Worm (Caenorhabditis elegans) whole organism, L1 larva: Measurements from ENCODE around the gene K08E4.7.

Experiments used
- C04F5.9 ChIP-seq: sonication (generic microtip); optimal IDR thresholded peaks from 2 replicates; lab custom pipeline; 2016; ENCODE audit warnings: missing genetic modification characterization, missing compliant biosample characterization
- C16A3.4 ChIP-seq: fragments of 150-350 bp; optimal IDR thresholded peaks from 2 replicates; lab custom pipeline; 2014; ENCODE audit warnings: missing biosample characterization, missing genetic modification characterization
- Y116A8C.19 ChIP-seq: sonication (generic microtip); optimal IDR thresholded peaks from 2 replicates; lab custom pipeline; 2016; ENCODE audit warnings: missing compliant biosample characterization, missing genetic modification characterization, borderline replicate concordance
- alr-1 ChIP-seq: fragments of 200-800 bp; sonication (Bioruptor generic); optimal IDR thresholded peaks from 2 replicates; lab custom pipeline; 2018; ENCODE audit warnings: borderline replicate concordance, mild to moderate bottlenecking, missing genetic modification characterization, missing compliant biosample characterization
- aly-2 ChIP-seq: fragments of 150-350 bp; optimal IDR thresholded peaks from 2 replicates; lab custom pipeline; 2014; ENCODE audit warnings: missing biosample characterization, missing genetic modification characterization
- ceh-63 ChIP-seq: fragments of 200-800 bp; sonication (Bioruptor generic); optimal IDR thresholded peaks from 2 replicates; lab custom pipeline; 2018; ENCODE audit warnings: mild to moderate bottlenecking, missing genetic modification characterization, missing compliant biosample characterization
- ceh-8 ChIP-seq: fragments of 200-800 bp; sonication (Bioruptor generic); optimal IDR thresholded peaks from 2 replicates; lab custom pipeline; 2018; ENCODE audit warnings: mild to moderate bottlenecking, missing genetic modification characterization, moderate library complexity, missing compliant biosample characterization
- ceh-90 ChIP-seq: sonication (generic microtip); optimal IDR thresholded peaks from 2 replicates; lab custom pipeline; 2016; ENCODE audit warnings: missing genetic modification characterization, missing compliant biosample characterization
- ces-1 ChIP-seq: fragments of 150-350 bp; optimal IDR thresholded peaks from 2 replicates; lab custom pipeline; 2014; ENCODE audit warnings: missing biosample characterization, missing genetic modification reagents, missing genetic modification characterization
- dsc-1 ChIP-seq: sonication (generic microtip); optimal IDR thresholded peaks from 2 replicates; lab custom pipeline; 2016; ENCODE audit warnings: mild to moderate bottlenecking, missing genetic modification characterization, missing compliant biosample characterization
- efl-1 ChIP-seq, 4 experiments: fragments of 150-350 bp; optimal IDR thresholded peaks in 3 of 4; peaks in 1 of 4; 1 replicate in 1 of 4; 2 replicates in 3 of 4; lab custom pipeline; 2014; ENCODE audit warnings: missing biosample characterization in 2 of 4, missing genetic modification characterization in 2 of 4, missing genetic modification reagents in 2 of 4
- egl-13 ChIP-seq: sonication (generic microtip); optimal IDR thresholded peaks from 2 replicates; lab custom pipeline; 2016; ENCODE audit warnings: missing genotype, missing genetic modification reagents, missing genetic modification characterization, missing compliant biosample characterization
- egl-27 ChIP-seq, 2 experiments: fragments of 150-350 bp in 1 of 2; sonication (generic microtip); optimal IDR thresholded peaks; 3 replicates each; lab custom pipeline; 2017 to 2018; ENCODE audit warnings: missing biosample characterization in 2 of 2, missing genetic modification characterization in 2 of 2, missing genetic modification reagents in 2 of 2
- elt-2 ChIP-seq: sonication (generic microtip); optimal IDR thresholded peaks from 2 replicates; lab custom pipeline; 2016; ENCODE audit warnings: missing genetic modification characterization, mild to moderate bottlenecking, inconsistent platforms, missing compliant biosample characterization, missing genetic modification reagents
- elt-3 ChIP-seq, 6 experiments: fragments of 150-350 bp in 1 of 6; sonication (generic microtip); optimal IDR thresholded peaks; 2 replicates each; lab custom pipeline; 2017 to 2018; ENCODE audit warnings: missing biosample characterization in 6 of 6, missing genetic modification characterization in 6 of 6, inconsistent platforms in 1 of 6
- fkh-4 ChIP-seq: sonication (generic microtip); optimal IDR thresholded peaks from 2 replicates; lab custom pipeline; 2016; ENCODE audit warnings: missing compliant biosample characterization, missing genetic modification characterization, borderline replicate concordance
- fkh-8 ChIP-seq: sonication (generic microtip); optimal IDR thresholded peaks from 2 replicates; lab custom pipeline; 2016; ENCODE audit warnings: mild to moderate bottlenecking, missing genetic modification characterization, missing compliant biosample characterization
- fos-1 ChIP-seq: fragments of 150-350 bp; optimal IDR thresholded peaks from 2 replicates; lab custom pipeline; 2014; ENCODE audit warnings: missing biosample characterization, missing genetic modification characterization
- grh-1 ChIP-seq: fragments of 200-800 bp; sonication (Bioruptor generic); IDR thresholded peaks from 2 replicates; pipeline ENCODE4 v1.3.6; 2022; ENCODE audit warnings: missing genetic modification reagents, missing genetic modification characterization, missing compliant biosample characterization
- hlh-4 ChIP-seq: sonication (generic microtip); optimal IDR thresholded peaks from 2 replicates; lab custom pipeline; 2016; ENCODE audit warnings: mild to moderate bottlenecking, missing genetic modification characterization, missing compliant biosample characterization
- hpl-2 ChIP-seq: fragments of 150-350 bp; optimal IDR thresholded peaks from 2 replicates; lab custom pipeline; 2014; ENCODE audit warnings: missing biosample characterization, missing genetic modification reagents, missing genetic modification characterization
- irx-1 ChIP-seq: sonication (generic microtip); optimal IDR thresholded peaks from 2 replicates; lab custom pipeline; 2016; ENCODE audit warnings: missing genetic modification characterization, missing compliant biosample characterization
- lin-13 ChIP-seq: fragments of 150-350 bp; optimal IDR thresholded peaks from 2 replicates; lab custom pipeline; 2014; ENCODE audit warnings: missing biosample characterization, missing genetic modification reagents, missing genetic modification characterization
- lin-14 ChIP-seq: fragments of 200-800 bp; sonication (Bioruptor generic); optimal IDR thresholded peaks from 2 replicates; lab custom pipeline; 2018; ENCODE audit warnings: mild to moderate bottlenecking, missing genetic modification characterization, moderate library complexity, missing compliant biosample characterization
- lir-3 ChIP-seq: sonication (generic microtip); optimal IDR thresholded peaks from 2 replicates; lab custom pipeline; 2016; ENCODE audit warnings: mild to moderate bottlenecking, missing genetic modification characterization, moderate library complexity, missing compliant biosample characterization; ENCODE audit not compliant: poor library complexity
- lsy-2 ChIP-seq, 2 experiments: fragments of 150-350 bp; optimal IDR thresholded peaks; 2 replicates each; lab custom pipeline; 2014; ENCODE audit warnings: missing biosample characterization in 2 of 2, missing genetic modification characterization in 2 of 2
- mab-9 ChIP-seq: fragments of 200-800 bp; sonication (Bioruptor generic); IDR thresholded peaks from 2 replicates; pipeline ENCODE4 v1.3.6; 2022; ENCODE audit warnings: missing genetic modification reagents, missing genetic modification characterization, missing compliant biosample characterization
- mdl-1 ChIP-seq, 2 experiments: fragments of 150-350 bp; optimal IDR thresholded peaks; 2 replicates each; lab custom pipeline; 2014 to 2017; ENCODE audit warnings: missing biosample characterization in 2 of 2, missing genetic modification characterization in 2 of 2, inconsistent platforms in 1 of 2
- mep-1 ChIP-seq: fragments of 150-350 bp; optimal IDR thresholded peaks from 2 replicates; lab custom pipeline; 2014; ENCODE audit warnings: missing biosample characterization, missing genetic modification characterization
- nhr-12 ChIP-seq: sonication (generic microtip); optimal IDR thresholded peaks from 2 replicates; lab custom pipeline; 2017; ENCODE audit warnings: missing biosample characterization, missing genetic modification characterization
- nhr-19 ChIP-seq: fragments of 200-800 bp; sonication (Bioruptor generic); conservative IDR thresholded peaks from 2 replicates; pipeline ENCODE4 v1.3.6; 2022; ENCODE audit warnings: missing genetic modification characterization, missing compliant biosample characterization
- nhr-20 ChIP-seq: sonication (generic microtip); optimal IDR thresholded peaks from 2 replicates; lab custom pipeline; 2016; ENCODE audit warnings: mild to moderate bottlenecking, missing genetic modification characterization, missing compliant biosample characterization
- nhr-237 ChIP-seq: fragments of 150-350 bp; optimal IDR thresholded peaks from 2 replicates; lab custom pipeline; 2014; ENCODE audit warnings: missing biosample characterization, missing genetic modification characterization
- nhr-76 ChIP-seq: sonication (generic microtip); optimal IDR thresholded peaks from 2 replicates; lab custom pipeline; 2017; ENCODE audit warnings: missing biosample characterization, missing genetic modification characterization
- nhr-77 ChIP-seq: fragments of 150-350 bp; optimal IDR thresholded peaks from 2 replicates; lab custom pipeline; 2014; ENCODE audit warnings: missing biosample characterization, missing genetic modification characterization
- nhr-84 ChIP-seq: sonication (generic microtip); optimal IDR thresholded peaks from 2 replicates; lab custom pipeline; 2017; ENCODE audit warnings: missing biosample characterization, missing genetic modification characterization
- nhr-85 ChIP-seq: sonication (generic microtip); peaks from one replicate; lab custom pipeline; 2016; ENCODE audit warnings: missing genetic modification characterization, inconsistent platforms, missing compliant biosample characterization
- pag-3 ChIP-seq: sonication (generic microtip); optimal IDR thresholded peaks from 2 replicates; lab custom pipeline; 2017; ENCODE audit warnings: missing genetic modification characterization, mild to moderate bottlenecking, missing compliant biosample characterization, antibody characterized with exemption, borderline replicate concordance; ENCODE audit not compliant: insufficient read depth
- pqm-1 ChIP-seq: sonication (generic microtip); optimal IDR thresholded peaks from 3 replicates; lab custom pipeline; 2017; ENCODE audit warnings: missing biosample characterization, missing genetic modification characterization
- rnt-1 ChIP-seq: sonication (generic microtip); optimal IDR thresholded peaks from 2 replicates; lab custom pipeline; 2016; ENCODE audit warnings: mild to moderate bottlenecking, missing genetic modification characterization, moderate library complexity, missing compliant biosample characterization
- snpc-4 ChIP-seq: fragments of 150-350 bp; optimal IDR thresholded peaks from 2 replicates; lab custom pipeline; 2014; ENCODE audit warnings: missing biosample characterization, missing genetic modification characterization
- snu-23 ChIP-seq: sonication (generic microtip); optimal IDR thresholded peaks from 2 replicates; lab custom pipeline; 2016; ENCODE audit warnings: missing genetic modification characterization, missing compliant biosample characterization
- sptf-1 ChIP-seq: fragments of 150-350 bp; optimal IDR thresholded peaks from 2 replicates; lab custom pipeline; 2014; ENCODE audit warnings: missing biosample characterization, missing genetic modification characterization
- tlp-1 ChIP-seq: fragments of 150-350 bp; optimal IDR thresholded peaks from 2 replicates; lab custom pipeline; 2014; ENCODE audit warnings: missing biosample characterization, missing genetic modification characterization
- vab-15 ChIP-seq: sonication (generic microtip); optimal IDR thresholded peaks from 2 replicates; lab custom pipeline; 2017; ENCODE audit warnings: missing genotype, mild to moderate bottlenecking, missing genetic modification characterization, missing compliant biosample characterization
- xbp-1 ChIP-seq: sonication (generic microtip); optimal IDR thresholded peaks from 2 replicates; lab custom pipeline; 2016; ENCODE audit warnings: missing genetic modification characterization, missing compliant biosample characterization
- zag-1 ChIP-seq: fragments of 150-350 bp; optimal IDR thresholded peaks from 2 replicates; lab custom pipeline; 2014; ENCODE audit warnings: missing biosample characterization, missing genetic modification characterization
- ztf-11 ChIP-seq, 2 experiments: sonication (generic microtip); optimal IDR thresholded peaks; 2 replicates each; lab custom pipeline; 2016 to 2017; ENCODE audit warnings: missing genetic modification characterization in 2 of 2, missing biosample characterization in 1 of 2, missing compliant biosample characterization in 1 of 2
- ztf-4 ChIP-seq: fragments of 150-350 bp; optimal IDR thresholded peaks from 2 replicates; lab custom pipeline; 2014; ENCODE audit warnings: missing biosample characterization, missing genetic modification characterization

The K08E4.7 gene

DNA sequence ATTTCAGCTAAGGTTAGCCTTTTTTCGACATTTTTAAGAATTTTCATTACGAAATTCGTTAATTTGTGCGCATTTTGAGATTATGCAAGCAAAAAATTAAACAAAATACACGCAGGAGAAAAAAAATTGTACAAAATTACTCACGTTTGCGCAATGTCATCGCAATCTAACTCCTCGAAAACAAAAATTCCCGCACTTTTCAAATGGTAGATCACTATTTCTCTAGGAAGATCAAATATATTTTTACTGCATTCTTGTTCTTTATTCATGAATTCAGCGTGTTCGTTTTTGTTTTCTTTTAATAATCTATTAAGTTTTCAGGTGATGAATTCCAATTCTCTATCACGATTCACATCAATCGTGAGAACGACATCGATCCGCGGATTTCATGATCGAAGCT, 44.6 kb upstream of the K08E4.7 start, which contains the start of the genes T12G3.6 and mrpl-51:
TSS of gene T12G3.6 (minus strand) at position 269 of the 400 bp plus-strand sequence.
TSS of gene mrpl-51 (plus strand) at position 322 of the 400 bp plus-strand sequence.
- no peak for TF ChIP-seq Y116A8C.19
- no peak for TF ChIP-seq efl-1 (optimal IDR thresholded peaks at IDR 0.05; lab: Kevin White, UChicago)
- TF ChIP-seq efl-1 (GFP tag; optimal IDR thresholded peaks at IDR 0.05 in 1 of 2; lab: Kevin White, UChicago), result peak in 1 of 2 experiments; percentile 1

DNA sequence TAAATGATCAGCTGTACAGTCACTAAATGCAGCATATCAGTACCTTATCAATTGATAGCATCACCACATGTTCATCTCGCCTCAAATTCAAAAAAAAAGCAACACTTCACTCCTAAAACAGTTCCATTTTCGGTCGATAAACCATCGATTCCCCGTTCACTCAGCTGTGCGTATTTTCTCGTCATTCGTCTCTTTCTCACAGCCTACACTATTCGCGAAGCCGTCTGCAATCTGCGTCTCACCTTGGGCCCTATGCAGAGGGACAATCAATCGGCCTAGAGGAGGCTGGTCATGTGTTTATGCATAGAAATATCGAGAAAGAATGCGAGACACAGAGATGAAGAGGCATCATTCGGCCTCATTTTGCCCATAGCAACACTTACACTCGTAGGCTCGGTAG, 43.2 kb upstream of the K08E4.7 start:
- no peak for TF ChIP-seq ces-1 (GFP tag; lab: Kevin White, UChicago)
- peak; percentile 73 for TF ChIP-seq nhr-19 (GFP tag; lab: Robert Waterston, UW)
- peak in 2 of 6 experiments; percentile 71 to 80 for TF ChIP-seq elt-3 (tag; optimal IDR thresholded peaks at IDR 0.05; lab: Kevin White, UChicago)
- TF ChIP-seq C04F5.9, result no peak
- TF ChIP-seq C16A3.4 (tag; lab: Kevin White, UChicago), result peak; percentile 83
- TF ChIP-seq grh-1 (GFP tag; lab: Robert Waterston, UW), result peak; percentile 50
- peak; percentile 93 for TF ChIP-seq mep-1
- peak; percentile 68 for TF ChIP-seq lir-3 (tag; lab: Kevin White, UChicago)
- no peak for TF ChIP-seq nhr-76 (tag; lab: Kevin White, UChicago)
- TF ChIP-seq aly-2 (tag; lab: Kevin White, UChicago), result no peak
- peak; percentile 95 for TF ChIP-seq snu-23 (GFP tag; lab: Kevin White, UChicago)
- peak; percentile 27 for TF ChIP-seq egl-13 (tag; lab: Kevin White, UChicago)
- peak; percentile 47 for TF ChIP-seq nhr-237
- TF ChIP-seq ceh-8 (GFP tag; lab: Kevin White, UChicago), result no peak
- TF ChIP-seq alr-1 (tag; lab: Kevin White, UChicago), result no peak
- TF ChIP-seq efl-1 (optimal IDR thresholded peaks at IDR 0.05; lab: Kevin White, UChicago), result peak; percentile 79 to 82
- peak; percentile 67 to 92 for TF ChIP-seq efl-1 (GFP tag; optimal IDR thresholded peaks at IDR 0.05 in 1 of 2; lab: Kevin White, UChicago)
- TF ChIP-seq pqm-1 (tag; lab: Kevin White, UChicago), result no peak
- peak; percentile 75 for TF ChIP-seq xbp-1 (tag; lab: Kevin White, UChicago)
- peak; percentile 66 for TF ChIP-seq dsc-1 (tag; lab: Kevin White, UChicago)
- peak in 1 of 2 experiments; percentile 86 for TF ChIP-seq mdl-1 (tag; optimal IDR thresholded peaks at IDR 0.05; lab: Kevin White, UChicago)
- TF ChIP-seq nhr-84 (tag; lab: Kevin White, UChicago), result no peak
- TF ChIP-seq ceh-90 (tag; lab: Kevin White, UChicago), result no peak
- TF ChIP-seq ceh-63, result no peak
- no peak for TF ChIP-seq hpl-2 (GFP tag; lab: Kevin White, UChicago)
- TF ChIP-seq nhr-20 (tag; lab: Kevin White, UChicago), result peak; percentile 93
- TF ChIP-seq lin-14 (GFP tag; lab: Kevin White, UChicago), result peak; percentile 95
- peak; percentile 85 for TF ChIP-seq ztf-4
- peak; percentile 93 for TF ChIP-seq nhr-85 (tag; lab: Kevin White, UChicago)
- TF ChIP-seq lsy-2 (tag; optimal IDR thresholded peaks at IDR 0.05; lab: Kevin White, UChicago), result peak; percentile 72 to 83
- peak; percentile 63 for TF ChIP-seq nhr-77 (tag; lab: Kevin White, UChicago)
- TF ChIP-seq nhr-12 (tag; lab: Kevin White, UChicago), result no peak
- TF ChIP-seq snpc-4 (tag; lab: Kevin White, UChicago), result no peak
- TF ChIP-seq Y116A8C.19, result no peak
- TF ChIP-seq irx-1, result peak; percentile 32
- no peak for TF ChIP-seq egl-27 (tag; optimal IDR thresholded peaks at IDR 0.05; lab: Kevin White, UChicago)
- TF ChIP-seq hlh-4 (tag; lab: Kevin White, UChicago), result no peak
- TF ChIP-seq fos-1, result peak; percentile 67
- no peak for TF ChIP-seq vab-15
- TF ChIP-seq zag-1 (tag; lab: Kevin White, UChicago), result no peak
- no peak for TF ChIP-seq pag-3 (tag; lab: Kevin White, UChicago)
- TF ChIP-seq elt-2 (tag; lab: Kevin White, UChicago), result peak; percentile 76
- no peak for TF ChIP-seq fkh-4
- peak; percentile 66 for TF ChIP-seq lin-13
- TF ChIP-seq mab-9 (GFP tag; lab: Robert Waterston, UW), result no peak
- TF ChIP-seq rnt-1 (tag; lab: Kevin White, UChicago), result peak; percentile 68
- TF ChIP-seq ztf-11 (tag; optimal IDR thresholded peaks at IDR 0.05; lab: Kevin White, UChicago), result peak in 1 of 2 experiments; percentile 55
- no peak for TF ChIP-seq tlp-1
- peak; percentile 83 for TF ChIP-seq fkh-8 (tag; lab: Kevin White, UChicago)
- TF ChIP-seq sptf-1, result no peak
